Fruit fly (Drosophila melanogaster) whole organism, prepupa: Measurements from ENCODE around the gene dpp.
A peak's percentile ranks its signal among the peaks of the same experiment; 100 is the strongest.

Experiments
- CG10669 ChIP-seq: fragments of 200-800 bp; sonication (Bioruptor generic); optimal IDR thresholded peaks from 3 replicates; lab custom pipeline; 2018; ENCODE audit warnings: missing biosample characterization, mild to moderate bottlenecking, missing genetic modification characterization, moderate library complexity
- CG11294 ChIP-seq: fragments of 200-800 bp; sonication (Bioruptor generic); IDR thresholded peaks from 2 replicates; pipeline ENCODE4 v1.3.6; 2022; ENCODE audit warnings: missing biosample characterization, missing genetic modification characterization
- CG11762 ChIP-seq: fragments of 200-800 bp; sonication (Bioruptor generic); optimal IDR thresholded peaks from 3 replicates; lab custom pipeline; 2016; ENCODE audit warnings: missing biosample characterization, missing genetic modification characterization; ENCODE audit not compliant: insufficient read depth
- CG11902 ChIP-seq: fragments of 200-800 bp; sonication (Bioruptor generic); optimal IDR thresholded peaks from 3 replicates; lab custom pipeline; 2016; ENCODE audit warnings: missing biosample characterization, missing genetic modification characterization
- CG15336 ChIP-seq: fragments of 200-800 bp; sonication (Bioruptor generic); IDR thresholded peaks from 2 replicates; pipeline ENCODE4 v1.3.6; 2022; ENCODE audit warnings: missing biosample characterization, missing genetic modification characterization
- CG1621 ChIP-seq: fragments of 200-800 bp; sonication (Bioruptor generic); optimal IDR thresholded peaks from 3 replicates; lab custom pipeline; 2018; ENCODE audit warnings: missing biosample characterization, mild to moderate bottlenecking, missing genetic modification characterization
- CG16779 ChIP-seq: fragments of 200-800 bp; sonication (Bioruptor generic); optimal IDR thresholded peaks from 3 replicates; lab custom pipeline; 2017; ENCODE audit warnings: missing biosample characterization, mild to moderate bottlenecking, missing genetic modification characterization
- CG3032 ChIP-seq: fragments of 200-800 bp; optimal IDR thresholded peaks from 2 replicates; lab custom pipeline; 2019; ENCODE audit warnings: missing biosample characterization, mild to moderate bottlenecking, missing genetic modification characterization, moderate library complexity
- CG32006 ChIP-seq: fragments of 200-800 bp; sonication (Bioruptor generic); optimal IDR thresholded peaks from 3 replicates; lab custom pipeline; 2017; ENCODE audit warnings: missing biosample characterization, mild to moderate bottlenecking, missing genetic modification characterization
- CG34406 ChIP-seq: fragments of 200-800 bp; sonication (Bioruptor generic); optimal IDR thresholded peaks from 3 replicates; lab custom pipeline; 2016; ENCODE audit warnings: missing biosample characterization, missing genetic modification characterization
- CG3919 ChIP-seq: fragments of 200-800 bp; sonication (Bioruptor generic); optimal IDR thresholded peaks from 3 replicates; lab custom pipeline; 2016; ENCODE audit warnings: missing biosample characterization, missing genetic modification characterization
- CG4318 ChIP-seq: fragments of 200-800 bp; sonication (Bioruptor generic); optimal IDR thresholded peaks from 3 replicates; lab custom pipeline; 2017; ENCODE audit warnings: missing biosample characterization, mild to moderate bottlenecking, missing genetic modification characterization
- CG6276 ChIP-seq: fragments of 200-800 bp; sonication (Bioruptor generic); optimal IDR thresholded peaks from 2 replicates; lab custom pipeline; 2017; ENCODE audit warnings: missing biosample characterization, mild to moderate bottlenecking, missing genetic modification characterization
- CG6792 ChIP-seq: fragments of 200-800 bp; sonication (Bioruptor generic); optimal IDR thresholded peaks from 3 replicates; lab custom pipeline; 2016; ENCODE audit warnings: missing biosample characterization, missing genetic modification characterization
- CG6808 ChIP-seq: fragments of 200-800 bp; sonication (Bioruptor generic); optimal IDR thresholded peaks from 3 replicates; lab custom pipeline; 2017; ENCODE audit warnings: missing biosample characterization, missing genetic modification characterization, mild to moderate bottlenecking, moderate library complexity, missing genetic modification reagents
- CG6854 ChIP-seq: fragments of 200-800 bp; sonication (Bioruptor generic); optimal IDR thresholded peaks from 2 replicates; lab custom pipeline; 2017; ENCODE audit warnings: missing biosample characterization, mild to moderate bottlenecking, missing genetic modification characterization
- CG7368 ChIP-seq: fragments of 200-800 bp; sonication (Bioruptor generic); optimal IDR thresholded peaks from 3 replicates; lab custom pipeline; 2016; ENCODE audit warnings: missing biosample characterization, missing genetic modification characterization
- CG8119 ChIP-seq: fragments of 200-800 bp; sonication (Bioruptor generic); IDR thresholded peaks from 3 replicates; pipeline ENCODE4 v1.3.6; 2022; ENCODE audit warnings: missing biosample characterization, missing genetic modification characterization
- CG8632 ChIP-seq: fragments of 200-800 bp; sonication (Bioruptor generic); optimal IDR thresholded peaks from 3 replicates; lab custom pipeline; 2016; ENCODE audit warnings: missing biosample characterization, missing genetic modification characterization
- CG9139 ChIP-seq: fragments of 200-800 bp; sonication (Bioruptor generic); optimal IDR thresholded peaks from 3 replicates; lab custom pipeline; 2017; ENCODE audit warnings: missing biosample characterization, mild to moderate bottlenecking, missing genetic modification characterization
- Eip75B ChIP-seq: fragments of 200-800 bp; sonication (Bioruptor generic); optimal IDR thresholded peaks from 3 replicates; lab custom pipeline; 2016; ENCODE audit warnings: missing biosample characterization, missing genetic modification characterization
- Eip78C ChIP-seq: fragments of 200-800 bp; sonication (Bioruptor generic); peaks from one replicate; lab custom pipeline; 2016; ENCODE audit warnings: missing biosample characterization, missing genetic modification characterization
- Eip93F ChIP-seq: fragments of 200-800 bp; sonication (Bioruptor generic); optimal IDR thresholded peaks from 2 replicates; lab custom pipeline; 2016; ENCODE audit warnings: missing biosample characterization, mild to moderate bottlenecking, missing genetic modification characterization
- Ets21C ChIP-seq: fragments of 200-800 bp; sonication (Bioruptor generic); optimal IDR thresholded peaks from 3 replicates; lab custom pipeline; 2016; ENCODE audit warnings: missing biosample characterization, missing genetic modification characterization
- Ets96B ChIP-seq: fragments of 200-800 bp; optimal IDR thresholded peaks from 2 replicates; lab custom pipeline; 2019; ENCODE audit warnings: missing biosample characterization, mild to moderate bottlenecking, missing genetic modification characterization, moderate library complexity
- Gug ChIP-seq: fragments of 200-800 bp; sonication (Bioruptor generic); IDR thresholded peaks from 2 replicates; pipeline ENCODE4 v1.3.6; 2022; ENCODE audit warnings: missing biosample characterization, missing genetic modification characterization
- Hr38 ChIP-seq: sonication (Bioruptor generic); optimal IDR thresholded peaks from 2 replicates; lab custom pipeline; 2016; ENCODE audit warnings: missing biosample characterization, missing genetic modification characterization
- Hr39 ChIP-seq: fragments of 200-800 bp; sonication (Bioruptor generic); optimal IDR thresholded peaks from 2 replicates; lab custom pipeline; 2016; ENCODE audit warnings: missing biosample characterization, missing genetic modification characterization
- Hr4 ChIP-seq: fragments of 200-800 bp; sonication (Bioruptor generic); optimal IDR thresholded peaks from 3 replicates; lab custom pipeline; 2016; ENCODE audit warnings: missing biosample characterization, missing genetic modification characterization
- Lpt ChIP-seq: fragments of 200-800 bp; sonication (Bioruptor generic); optimal IDR thresholded peaks from 3 replicates; lab custom pipeline; 2016; ENCODE audit warnings: missing biosample characterization, missing genetic modification characterization
- Met ChIP-seq: fragments of 200-800 bp; sonication (Bioruptor generic); optimal IDR thresholded peaks from 3 replicates; lab custom pipeline; 2016; ENCODE audit warnings: missing biosample characterization, missing genetic modification characterization
- Smox ChIP-seq: fragments of 200-800 bp; sonication (Bioruptor generic); optimal IDR thresholded peaks from 3 replicates; lab custom pipeline; 2016; ENCODE audit warnings: missing biosample characterization, missing genetic modification characterization
- Sox14 ChIP-seq: fragments of 200-800 bp; sonication (Bioruptor generic); optimal IDR thresholded peaks from 3 replicates; lab custom pipeline; 2016; ENCODE audit warnings: missing biosample characterization, missing genetic modification characterization
- achi ChIP-seq: fragments of 200-800 bp; sonication (Bioruptor generic); optimal IDR thresholded peaks from 3 replicates; lab custom pipeline; 2016; ENCODE audit warnings: missing biosample characterization, missing genetic modification characterization
- acj6 ChIP-seq: fragments of 200-800 bp; sonication (Bioruptor generic); optimal IDR thresholded peaks from 3 replicates; lab custom pipeline; 2016; ENCODE audit warnings: missing biosample characterization, missing genetic modification characterization
- dac ChIP-seq: fragments of 200-800 bp; sonication (Bioruptor generic); optimal IDR thresholded peaks from 2 replicates; lab custom pipeline; 2017; ENCODE audit warnings: missing biosample characterization, mild to moderate bottlenecking, missing genetic modification characterization
- dsx ChIP-seq: fragments of 200-800 bp; optimal IDR thresholded peaks from 3 replicates; lab custom pipeline; 2019; ENCODE audit warnings: missing biosample characterization, mild to moderate bottlenecking, missing genetic modification characterization, moderate library complexity; ENCODE audit not compliant: poor library complexity, severe bottlenecking
- eg ChIP-seq: fragments of 200-800 bp; sonication (Bioruptor generic); IDR thresholded peaks from 3 replicates; pipeline ENCODE4 v1.3.6; 2022; ENCODE audit warnings: missing biosample characterization, missing genetic modification characterization
- esn ChIP-seq: fragments of 200-800 bp; sonication (Bioruptor generic); optimal IDR thresholded peaks from 2 replicates; lab custom pipeline; 2016; ENCODE audit warnings: missing biosample characterization, mild to moderate bottlenecking, missing genetic modification characterization, moderate library complexity
- fd59A ChIP-seq: fragments of 200-800 bp; sonication (Bioruptor generic); optimal IDR thresholded peaks from 2 replicates; lab custom pipeline; 2017; ENCODE audit warnings: missing biosample characterization, mild to moderate bottlenecking, missing genetic modification characterization, missing genetic modification reagents
- fd85E ChIP-seq: fragments of 200-800 bp; sonication (Bioruptor generic); optimal IDR thresholded peaks from 3 replicates; lab custom pipeline; 2016; ENCODE audit warnings: missing biosample characterization, missing genetic modification characterization
- fkh ChIP-seq: fragments of 200-800 bp; sonication (Bioruptor generic); optimal IDR thresholded peaks from 3 replicates; lab custom pipeline; 2017; ENCODE audit warnings: missing biosample characterization, mild to moderate bottlenecking, missing genetic modification characterization, moderate library complexity
- lz ChIP-seq: fragments of 200-800 bp; sonication (Bioruptor generic); optimal IDR thresholded peaks from 3 replicates; lab custom pipeline; 2016; ENCODE audit warnings: missing biosample characterization, missing genetic modification characterization
- net ChIP-seq: fragments of 200-800 bp; sonication (Bioruptor generic); optimal IDR thresholded peaks from 3 replicates; lab custom pipeline; 2016; ENCODE audit warnings: missing biosample characterization, missing genetic modification characterization
- salr ChIP-seq, 2 experiments: fragments of 200-800 bp; sonication (Bioruptor generic); optimal IDR thresholded peaks; 3 replicates each; lab custom pipeline; 2016 to 2018; ENCODE audit warnings: missing biosample characterization in 2 of 2, missing genetic modification characterization in 2 of 2, mild to moderate bottlenecking in 1 of 2
- ss ChIP-seq, 2 experiments: fragments of 200-800 bp; sonication (Bioruptor generic); optimal IDR thresholded peaks; 2 replicates in 1 of 2; 3 replicates in 1 of 2; lab custom pipeline; 2017 to 2018; ENCODE audit warnings: mild to moderate bottlenecking in 2 of 2, missing biosample characterization in 2 of 2, missing genetic modification characterization in 2 of 2, moderate library complexity in 1 of 2
- svp ChIP-seq: fragments of 200-800 bp; sonication (Bioruptor generic); peaks from one replicate; lab custom pipeline; 2016; ENCODE audit warnings: missing biosample characterization, missing genetic modification characterization
- topi ChIP-seq: fragments of 200-800 bp; sonication (Bioruptor generic); optimal IDR thresholded peaks from 3 replicates; lab custom pipeline; 2016; ENCODE audit warnings: missing biosample characterization, missing genetic modification characterization
- vri ChIP-seq: fragments of 200-800 bp; sonication (Bioruptor generic); optimal IDR thresholded peaks from 3 replicates; lab custom pipeline; 2016; ENCODE audit warnings: missing biosample characterization, mild to moderate bottlenecking, missing genetic modification characterization

The dpp gene

DNA sequence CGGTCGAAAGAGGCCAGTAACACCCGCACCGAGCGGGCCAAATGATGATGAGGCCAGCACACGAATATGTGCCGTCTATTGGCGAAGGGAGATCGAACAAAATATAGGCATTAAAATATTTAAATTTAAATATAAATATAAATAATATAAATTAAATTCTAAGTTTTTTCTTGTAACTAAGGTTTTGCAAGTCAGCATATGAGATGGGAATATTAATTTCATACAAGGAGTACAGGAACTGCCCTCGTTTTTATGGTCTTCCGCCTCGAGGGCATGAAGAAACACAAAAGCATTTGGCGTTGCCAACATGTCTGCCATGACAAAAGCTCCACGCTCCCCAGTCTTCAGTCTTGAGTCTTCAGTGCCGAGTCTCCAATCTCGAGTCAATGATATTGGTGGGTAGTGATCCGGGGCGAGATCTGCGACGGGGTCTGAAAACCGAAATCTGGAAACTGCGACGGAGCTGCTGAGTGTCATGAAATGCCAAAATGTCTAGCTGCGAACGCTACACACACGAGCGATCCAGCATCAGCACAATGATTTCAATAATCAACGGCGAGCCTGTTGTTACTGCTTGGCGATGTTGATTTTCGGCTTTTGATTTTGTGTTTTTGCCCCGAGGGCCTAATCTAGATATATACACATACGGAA, 39.7 kb downstream of the dpp start (continued):
- TF ChIP-seq CG11762 (no peak), CG8119 (GFP tag; lab: Robert Waterston, UW) (peak; percentile 37; the same call in 1 of the 3 replicates), fkh (GFP tag; lab: Kevin White, UChicago) (no peak), CG34406 (GFP tag; lab: Kevin White, UChicago) (no peak), fd85E (GFP tag; lab: Kevin White, UChicago) (no peak)

DNA sequence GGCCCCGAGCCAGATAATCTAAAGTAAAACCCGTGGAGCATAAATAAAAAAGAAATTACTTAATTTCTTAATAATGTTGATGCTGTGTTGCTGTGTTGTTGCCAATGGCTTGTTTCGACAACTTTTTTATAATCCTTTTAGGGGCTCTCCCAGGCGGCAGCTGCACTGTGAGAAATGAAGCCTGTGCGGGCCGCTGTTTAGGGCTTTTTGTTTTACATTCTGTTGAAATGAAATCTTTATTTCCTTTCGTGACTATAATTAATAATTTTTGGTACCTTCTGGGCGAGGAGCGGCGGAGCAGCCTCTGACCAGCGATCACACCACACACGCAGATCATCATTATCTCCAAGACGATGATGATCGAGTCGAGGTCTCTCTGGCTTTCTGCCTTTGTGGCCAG, 42.4 kb downstream of the dpp start:
- TF ChIP-seq acj6 (GFP tag; lab: Kevin White, UChicago) (no peak), CG11294 (GFP tag; lab: Robert Waterston, UW) (no peak), eg (GFP tag; lab: Robert Waterston, UW) (no peak), topi (GFP tag; lab: Kevin White, UChicago) (no peak), CG6854 (GFP tag; lab: Kevin White, UChicago) (no peak), CG6792 (GFP tag; lab: Kevin White, UChicago) (no peak), salr (GFP tag; optimal IDR thresholded peaks at IDR 0.05; lab: Kevin White, UChicago) (no peak), CG15336 (GFP tag; lab: Robert Waterston, UW) (no peak), Eip78C (GFP tag; lab: Kevin White, UChicago) (peak; percentile 62), Hr38 (GFP tag; lab: Kevin White, UChicago) (no peak), ss (GFP tag; optimal IDR thresholded peaks at IDR 0.05; lab: Kevin White, UChicago) (peak in 1 of 2 experiments; percentile 71), svp (GFP tag; lab: Kevin White, UChicago) (peak; percentile 74), CG10669 (no peak), Lpt (no peak), CG7368 (GFP tag; lab: Kevin White, UChicago) (no peak), achi (no peak), net (GFP tag; lab: Kevin White, UChicago) (no peak), vri (GFP tag; lab: Kevin White, UChicago) (peak; percentile 12), CG1621 (tag; lab: Kevin White, UChicago) (no peak), CG6276 (no peak), fd59A (GFP tag; lab: Kevin White, UChicago) (no peak), Hr39 (GFP tag; lab: Kevin White, UChicago) (peak; percentile 4), CG11762 (no peak), Eip93F (GFP tag; lab: Kevin White, UChicago) (no peak), esn (GFP tag; lab: Kevin White, UChicago) (no peak), Ets21C (GFP tag; lab: Kevin White, UChicago) (no peak), CG9139 (GFP tag; lab: Kevin White, UChicago) (no peak), CG32006 (GFP tag; lab: Kevin White, UChicago) (no peak), dsx (GFP tag; lab: Kevin White, UChicago) (no peak), CG3919 (GFP tag; lab: Kevin White, UChicago) (no peak), Ets96B (no peak), Gug (no peak), fd85E (GFP tag; lab: Kevin White, UChicago) (no peak), CG6808 (GFP tag; lab: Kevin White, UChicago) (peak; percentile 30), Hr4 (GFP tag; lab: Kevin White, UChicago) (no peak), CG8632 (no peak), CG11902 (no peak), CG3032 (tag; lab: Kevin White, UChicago) (peak; percentile 3), CG4318 (no peak), CG16779 (tag; lab: Kevin White, UChicago) (no peak), CG34406 (GFP tag; lab: Kevin White, UChicago) (no peak), Eip75B (no peak), Met (GFP tag; lab: Kevin White, UChicago) (peak; percentile 19), Smox (peak; percentile 7), lz (GFP tag; lab: Kevin White, UChicago) (peak; percentile 18), dac (GFP tag; lab: Kevin White, UChicago) (no peak), fkh (GFP tag; lab: Kevin White, UChicago) (no peak), Sox14 (no peak)
